ENCODE assay signal across 4 worm cellular contexts in the genomic region with DNA sequence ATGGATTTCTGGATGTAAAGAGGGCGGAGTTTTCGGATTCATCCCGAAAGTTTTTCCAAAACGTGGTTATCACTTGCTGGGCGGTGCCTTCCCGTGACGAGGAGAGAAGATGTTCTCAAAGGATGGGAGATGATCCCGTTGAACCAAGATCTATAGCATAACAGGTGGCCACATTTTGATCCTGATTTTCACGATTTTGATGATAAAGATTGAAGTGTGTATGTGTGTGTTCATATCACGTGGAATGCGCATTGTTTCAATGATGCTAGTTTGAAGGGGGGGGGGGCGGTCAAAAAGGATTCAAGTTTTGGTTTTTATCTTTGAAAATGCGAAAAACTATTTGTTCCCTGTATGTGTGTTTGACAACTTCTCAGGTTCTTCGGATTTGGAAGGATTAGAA.
TF ChIP-seq lines count a peak whose summit lies in the region.

TSS of gene mltn-1 (minus strand) at position 22 of the 400 bp plus-strand sequence.

TF ChIP-seq in whole organism, L1 larva, 84 proteins besides CTCF, POLR2A, EP300 and RAD21:
- TF ChIP-seq elt-3 (tag; optimal IDR thresholded peaks at IDR 0.05; lab: Kevin White, UChicago) (peak in 1 of 6 experiments; percentile 82), efl-1 (optimal IDR thresholded peaks at IDR 0.05; lab: Kevin White, UChicago) (no peak), efl-1 (GFP tag; optimal IDR thresholded peaks at IDR 0.05 in 1 of 2; lab: Kevin White, UChicago) (peak in 1 of 2 experiments; percentile 77), nhr-20 (tag; optimal IDR thresholded peaks at IDR 0.05; lab: Kevin White, UChicago) (no peak), unc-130 (tag; optimal IDR thresholded peaks at IDR 0.05; lab: Kevin White, UChicago) (peak; percentile 22), mdl-1 (tag; optimal IDR thresholded peaks at IDR 0.05; lab: Kevin White, UChicago) (peak in 1 of 2 experiments; percentile 36), blmp-1 (tag; optimal IDR thresholded peaks at IDR 0.05; lab: Kevin White, UChicago) (peak; percentile 77)
TF ChIP-seq in whole organism, L1 larva: peak in this region for 5.

TF ChIP-seq in whole organism, L2 larva, 48 proteins besides CTCF, POLR2A, EP300 and RAD21:
- TF ChIP-seq ama-1 (optimal IDR thresholded peaks at IDR 0.05; lab: Kevin White, UChicago) (no peak), sma-3 (GFP tag; optimal IDR thresholded peaks at IDR 0.05; lab: Kevin White, UChicago) (no peak), nhr-21 (tag; optimal IDR thresholded peaks at IDR 0.05; lab: Kevin White, UChicago) (peak; percentile 83)

TF ChIP-seq in whole organism, L3 larva, 47 proteins besides CTCF, POLR2A, EP300 and RAD21:
- TF ChIP-seq nhr-23 (tag; optimal IDR thresholded peaks at IDR 0.05; lab: Kevin White, UChicago), result peak; percentile 14
- TF ChIP-seq pqm-1 (tag; optimal IDR thresholded peaks at IDR 0.05; lab: Kevin White, UChicago), result no peak
- peak; percentile 82 for TF ChIP-seq nhr-43 (tag; optimal IDR thresholded peaks at IDR 0.05; lab: Kevin White, UChicago; ENCODE audit: poor library complexity, severe bottlenecking)

TF ChIP-seq in whole organism, L4 larva, 104 proteins besides CTCF, POLR2A, EP300 and RAD21:
- TF ChIP-seq nhr-48 (tag; optimal IDR thresholded peaks at IDR 0.05; lab: Kevin White, UChicago) (peak; percentile 53), mxl-3 (GFP tag; optimal IDR thresholded peaks at IDR 0.05; lab: Kevin White, UChicago) (peak; percentile 63), zfp-3 (GFP tag; conservative IDR thresholded peaks at IDR 0.05; lab: Robert Waterston, UW) (no peak), nhr-76 (tag; optimal IDR thresholded peaks at IDR 0.05; lab: Kevin White, UChicago) (no peak), nhr-237 (tag; optimal IDR thresholded peaks at IDR 0.05; lab: Kevin White, UChicago) (no peak), hlh-30 (tag; optimal IDR thresholded peaks at IDR 0.05; lab: Kevin White, UChicago; ENCODE audit: insufficient read depth) (peak; percentile 20), nhr-28 (tag; optimal IDR thresholded peaks at IDR 0.05; lab: Kevin White, UChicago) (peak; percentile 26), ceh-20 (GFP tag; IDR thresholded peaks at IDR 0.05; lab: Robert Waterston, UW) (no peak), zip-11 (GFP tag; IDR thresholded peaks at IDR 0.05; lab: Robert Waterston, UW) (no peak), duxl-1 (tag; optimal IDR thresholded peaks at IDR 0.05; lab: Kevin White, UChicago; ENCODE audit: poor library complexity) (no peak)

Comparison
In these comparisons a context has a peak if more than half of its experiments do, and no peak if none do; other contexts are left out.
1. Of the 29 proteins assayed by ChIP-seq in both whole organism, L4 larva and whole organism, L1 larva: peak only in whole organism, L4 larva: nhr-28; only in whole organism, L1 larva: unc-130; in both: none; in neither: 26; mixed calls (peak in some experiments, not most) for 1.